Worm (Caenorhabditis elegans) whole organism, L4 larva: ENCODE data around the gene nspc-16.

Experiments used
- D1046.2 ChIP-seq: fragments of 200-800 bp; sonication (Bioruptor generic); IDR thresholded peaks from 2 replicates; pipeline ENCODE4 v1.3.6; 2022; ENCODE audit warnings: missing genetic modification characterization, missing compliant biosample characterization
- R02D3.7 ChIP-seq: fragments of 150-350 bp; sonication (generic microtip); optimal IDR thresholded peaks from 3 replicates; lab custom pipeline; 2014; ENCODE audit warnings: missing biosample characterization, missing genetic modification characterization
- Y105C5A.15 ChIP-seq: fragments of 200-800 bp; sonication (Bioruptor generic); IDR thresholded peaks from 2 replicates; pipeline ENCODE4 v1.3.6; 2022; ENCODE audit warnings: missing genetic modification characterization, missing compliant biosample characterization
- Y75B8A.6 ChIP-seq: fragments of 200-800 bp; sonication (Bioruptor generic); IDR thresholded peaks from 2 replicates; pipeline ENCODE4 v1.3.6; 2022; ENCODE audit warnings: missing genetic modification reagents, missing genetic modification characterization, missing compliant biosample characterization
- ZK337.2 ChIP-seq: fragments of 200-800 bp; sonication (Bioruptor generic); IDR thresholded peaks from 2 replicates; pipeline ENCODE4 v1.3.6; 2022; ENCODE audit warnings: missing genetic modification reagents, missing genetic modification characterization, missing compliant biosample characterization
- aly-2 ChIP-seq: sonication (generic microtip); optimal IDR thresholded peaks from 2 replicates; lab custom pipeline; 2018; ENCODE audit warnings: missing biosample characterization, missing genetic modification characterization
- attf-4 ChIP-seq: sonication (generic microtip); optimal IDR thresholded peaks from 3 replicates; lab custom pipeline; 2017; ENCODE audit warnings: missing biosample characterization, missing genetic modification characterization
- ceh-20 ChIP-seq: fragments of 200-800 bp; sonication (Bioruptor generic); IDR thresholded peaks from 2 replicates; pipeline ENCODE4 v1.3.6; 2022; ENCODE audit warnings: missing genetic modification reagents, missing genetic modification characterization, missing compliant biosample characterization
- ceh-32 ChIP-seq: sonication (generic microtip); optimal IDR thresholded peaks from 2 replicates; lab custom pipeline; 2016; ENCODE audit warnings: mild to moderate bottlenecking, missing genetic modification characterization, missing compliant biosample characterization; ENCODE audit not compliant: poor library complexity
- ceh-82 ChIP-seq: sonication (generic microtip); optimal IDR thresholded peaks from 2 replicates; lab custom pipeline; 2017; ENCODE audit warnings: missing biosample characterization, missing genetic modification characterization
- cey-2 ChIP-seq: sonication (generic microtip); optimal IDR thresholded peaks from 3 replicates; lab custom pipeline; 2017; ENCODE audit warnings: missing genetic modification characterization, mild to moderate bottlenecking, missing compliant biosample characterization, antibody characterized with exemption, borderline replicate concordance; ENCODE audit not compliant: insufficient read depth
- ctbp-1 ChIP-seq: fragments of 200-800 bp; sonication (Bioruptor generic); IDR thresholded peaks from 2 replicates; pipeline ENCODE4 v1.3.6; 2022; ENCODE audit warnings: missing genetic modification reagents, missing genetic modification characterization, missing compliant biosample characterization
- daf-12 ChIP-seq: fragments of 150-350 bp; optimal IDR thresholded peaks from 2 replicates; lab custom pipeline; 2014; ENCODE audit warnings: missing biosample characterization, missing genetic modification reagents, missing genetic modification characterization
- daf-8 ChIP-seq: fragments of 200-800 bp; sonication (Bioruptor generic); IDR thresholded peaks from 2 replicates; pipeline ENCODE4 v1.3.6; 2022; ENCODE audit warnings: missing genetic modification characterization, missing compliant biosample characterization
- dmd-8 ChIP-seq: fragments of 200-800 bp; sonication (Bioruptor generic); IDR thresholded peaks from 2 replicates; pipeline ENCODE4 v1.3.6; 2022; ENCODE audit warnings: missing genetic modification characterization, missing compliant biosample characterization
- dmd-9 ChIP-seq: fragments of 200-800 bp; sonication (Bioruptor generic); IDR thresholded peaks from 2 replicates; pipeline ENCODE4 v1.3.6; 2022; ENCODE audit warnings: missing genetic modification reagents, missing genetic modification characterization, missing compliant biosample characterization
- dpl-1 ChIP-seq: fragments of 150-350 bp; optimal IDR thresholded peaks from 2 replicates; lab custom pipeline; 2014; ENCODE audit warnings: missing biosample characterization, missing genetic modification reagents, missing genetic modification characterization
- dve-1 ChIP-seq: sonication (generic microtip); optimal IDR thresholded peaks from 2 replicates; lab custom pipeline; 2017; ENCODE audit warnings: antibody characterized with exemption, mild to moderate bottlenecking, missing genetic modification characterization, missing compliant biosample characterization; ENCODE audit not compliant: insufficient read depth
- egl-43 ChIP-seq: fragments of 200-800 bp; sonication (Bioruptor generic); IDR thresholded peaks from 2 replicates; pipeline ENCODE4 v1.3.6; 2022; ENCODE audit warnings: missing genetic modification reagents, missing genetic modification characterization, missing compliant biosample characterization
- fkh-10 ChIP-seq: fragments of 150-350 bp; optimal IDR thresholded peaks from 2 replicates; lab custom pipeline; 2014; ENCODE audit warnings: missing biosample characterization, missing genetic modification reagents, missing genetic modification characterization
- gei-8 ChIP-seq: fragments of 200-800 bp; sonication (Bioruptor generic); optimal IDR thresholded peaks from 2 replicates; lab custom pipeline; 2018; ENCODE audit warnings: mild to moderate bottlenecking, missing genetic modification characterization, missing compliant biosample characterization
- lin-13 ChIP-seq: fragments of 150-350 bp; optimal IDR thresholded peaks from 2 replicates; lab custom pipeline; 2014; ENCODE audit warnings: missing biosample characterization, missing genetic modification reagents, missing genetic modification characterization
- lin-15B ChIP-seq: fragments of 150-350 bp; sonication (generic microtip); optimal IDR thresholded peaks from 3 replicates; lab custom pipeline; 2014; ENCODE audit warnings: missing biosample characterization, missing genetic modification characterization
- lir-3 ChIP-seq: sonication (generic microtip); optimal IDR thresholded peaks from 2 replicates; lab custom pipeline; 2016; ENCODE audit warnings: mild to moderate bottlenecking, missing genetic modification characterization, missing compliant biosample characterization
- madf-5 ChIP-seq, 2 experiments: fragments of 200-800 bp; sonication (Bioruptor generic); IDR thresholded peaks; 2 replicates each; pipeline ENCODE4 v1.3.6; 2022; ENCODE audit warnings: missing compliant biosample characterization in 2 of 2, missing genetic modification characterization in 2 of 2
- mdl-1 ChIP-seq, 2 experiments: fragments of 150-350 bp in 1 of 2; sonication (generic microtip) in 1 of 2; optimal IDR thresholded peaks; 2 replicates each; lab custom pipeline; 2014 to 2017; ENCODE audit warnings: missing biosample characterization in 2 of 2, missing genetic modification characterization in 2 of 2
- mxl-3 ChIP-seq: fragments of 200-800 bp; sonication (Bioruptor generic); optimal IDR thresholded peaks from 2 replicates; lab custom pipeline; 2018; ENCODE audit warnings: mild to moderate bottlenecking, missing genetic modification characterization, missing compliant biosample characterization
- nhr-11 ChIP-seq: fragments of 150-350 bp; optimal IDR thresholded peaks from 2 replicates; lab custom pipeline; 2014; ENCODE audit warnings: missing biosample characterization, missing genetic modification characterization
- nhr-111 ChIP-seq: fragments of 200-800 bp; sonication (Bioruptor generic); optimal IDR thresholded peaks from 2 replicates; lab custom pipeline; 2018; ENCODE audit warnings: mild to moderate bottlenecking, missing genetic modification characterization, missing compliant biosample characterization
- nhr-28 ChIP-seq: fragments of 150-350 bp; optimal IDR thresholded peaks from 2 replicates; lab custom pipeline; 2014; ENCODE audit warnings: missing biosample characterization, missing genetic modification characterization
- nhr-41 ChIP-seq: fragments of 200-800 bp; sonication (Bioruptor generic); IDR thresholded peaks from 2 replicates; pipeline ENCODE4 v1.3.6; 2022; ENCODE audit warnings: missing genetic modification reagents, missing genetic modification characterization, missing compliant biosample characterization
- nhr-42 ChIP-seq: fragments of 200-800 bp; sonication (Bioruptor generic); IDR thresholded peaks from 2 replicates; pipeline ENCODE4 v1.3.6; 2022; ENCODE audit warnings: missing genetic modification characterization, missing compliant biosample characterization
- nhr-6 ChIP-seq: fragments of 150-350 bp; optimal IDR thresholded peaks from 2 replicates; lab custom pipeline; 2014; ENCODE audit warnings: missing biosample characterization, missing genetic modification characterization
- nhr-77 ChIP-seq: fragments of 150-350 bp; optimal IDR thresholded peaks from 2 replicates; lab custom pipeline; 2014; ENCODE audit warnings: missing biosample characterization, missing genetic modification characterization
- pha-4 ChIP-seq, 2 experiments: fragments of 150-350 bp in 1 of 2; fragments of 200-800 bp in 1 of 2; sonication (Bioruptor generic) in 1 of 2; IDR thresholded peaks in 1 of 2; optimal IDR thresholded peaks in 1 of 2; 2 replicates each; pipeline versions ENCODE4 v1.3.6 to Lab custom; 2014 to 2022; ENCODE audit warnings: missing genetic modification characterization in 2 of 2, missing genetic modification reagents in 2 of 2, missing biosample characterization in 1 of 2, missing compliant biosample characterization in 1 of 2
- pqm-1 ChIP-seq: sonication (generic microtip); optimal IDR thresholded peaks from 2 replicates; lab custom pipeline; 2017; ENCODE audit warnings: missing biosample characterization, missing genetic modification characterization
- rbr-2 ChIP-seq: sonication (generic microtip); optimal IDR thresholded peaks from 2 replicates; lab custom pipeline; 2016; ENCODE audit warnings: missing genotype, missing genetic modification characterization, missing compliant biosample characterization
- saeg-2 ChIP-seq: fragments of 200-800 bp; sonication (Bioruptor generic); IDR thresholded peaks from 2 replicates; pipeline ENCODE4 v1.3.6; 2022; ENCODE audit warnings: missing genetic modification reagents, missing genetic modification characterization, missing compliant biosample characterization
- sdz-12 ChIP-seq: fragments of 200-800 bp; sonication (Bioruptor generic); optimal IDR thresholded peaks from 2 replicates; lab custom pipeline; 2018; ENCODE audit warnings: mild to moderate bottlenecking, missing genetic modification characterization, missing compliant biosample characterization
- set-16 ChIP-seq: fragments of 200-800 bp; sonication (Bioruptor generic); IDR thresholded peaks from 2 replicates; pipeline ENCODE4 v1.3.6; 2022; ENCODE audit warnings: missing genetic modification reagents, missing genetic modification characterization, missing compliant biosample characterization
- skn-1 ChIP-seq: fragments of 150-350 bp; optimal IDR thresholded peaks from 2 replicates; lab custom pipeline; 2014; ENCODE audit warnings: missing biosample characterization, missing genetic modification characterization
- unc-130 ChIP-seq: sonication (generic microtip); optimal IDR thresholded peaks from 2 replicates; lab custom pipeline; 2016; ENCODE audit warnings: missing genetic modification reagents, missing genetic modification characterization, missing compliant biosample characterization
- unc-39 ChIP-seq: sonication (generic microtip); optimal IDR thresholded peaks from 2 replicates; lab custom pipeline; 2017; ENCODE audit warnings: missing biosample characterization, missing genetic modification characterization
- zfp-2 ChIP-seq: sonication (generic microtip); optimal IDR thresholded peaks from 2 replicates; lab custom pipeline; 2016; ENCODE audit warnings: mild to moderate bottlenecking, missing genetic modification characterization, missing compliant biosample characterization
- zip-11 ChIP-seq: fragments of 200-800 bp; sonication (Bioruptor generic); IDR thresholded peaks from 2 replicates; pipeline ENCODE4 v1.3.6; 2022; ENCODE audit warnings: missing genetic modification characterization, missing compliant biosample characterization
- ztf-7 ChIP-seq: fragments of 150-350 bp; optimal IDR thresholded peaks from 2 replicates; lab custom pipeline; 2014; ENCODE audit warnings: missing biosample characterization, missing genetic modification characterization

The nspc-16 gene

ce11 chrX:14559084-14559483 lies 35.7 kb downstream of the nspc-16 start:
- TF ChIP-seq lir-3 (tag; lab: Kevin White, UChicago): no peak
- TF ChIP-seq Y75B8A.6 (GFP tag; lab: Robert Waterston, UW): no peak

ce11 chrX:14559519-14560296 lies 36.3 kb downstream of the nspc-16 start:
- TF ChIP-seq nhr-11 (no peak), nhr-28 (tag; lab: Kevin White, UChicago) (no peak), ZK337.2 (GFP tag; lab: Robert Waterston, UW) (no peak), zfp-2 (tag; lab: Kevin White, UChicago) (no peak), lin-13 (GFP tag; lab: Kevin White, UChicago) (no peak), madf-5 (GFP tag; IDR thresholded peaks at IDR 0.05; lab: Robert Waterston, UW) (0 out of 4 replicates have a peak, but pooled peaks of 1 of the 2 experiments have one; percentile 26), sdz-12 (GFP tag; lab: Kevin White, UChicago) (no peak), dmd-9 (GFP tag; lab: Robert Waterston, UW) (no peak), attf-4 (peak; percentile 43), dmd-8 (GFP tag; lab: Robert Waterston, UW) (no peak), nhr-6 (no peak), pha-4 (GFP tag; IDR thresholded peaks at IDR 0.05; lab: Robert Waterston, UW) (no peak), pha-4 (tag; optimal IDR thresholded peaks at IDR 0.05; lab: Kevin White, UChicago) (peak; percentile 67), nhr-41 (GFP tag; lab: Robert Waterston, UW) (peak; percentile 17; the same call in 1 of the 2 replicates), rbr-2 (no peak), pqm-1 (tag; lab: Kevin White, UChicago) (no peak), ceh-20 (GFP tag; lab: Robert Waterston, UW) (no peak), egl-43 (no peak)

- peak; percentile 54 for TF ChIP-seq cey-2 (tag; lab: Kevin White, UChicago)
- peak; percentile 89 for TF ChIP-seq gei-8
- no peak for TF ChIP-seq daf-12
- TF ChIP-seq mxl-3: peak; percentile 69
- peak; percentile 49; the same call in 1 of the 2 replicates for TF ChIP-seq set-16 (GFP tag; lab: Robert Waterston, UW)
- no peak for TF ChIP-seq Y105C5A.15
- no peak for TF ChIP-seq lir-3 (tag; lab: Kevin White, UChicago)
- no peak for TF ChIP-seq ceh-82
- TF ChIP-seq aly-2: no peak
- peak; percentile 59 for TF ChIP-seq lin-13 (GFP tag; lab: Kevin White, UChicago)
- TF ChIP-seq dpl-1 (GFP tag; lab: Kevin White, UChicago): peak; percentile 61
- TF ChIP-seq pha-4 (GFP tag; IDR thresholded peaks at IDR 0.05; lab: Robert Waterston, UW): peak; percentile 94
- TF ChIP-seq pha-4 (tag; optimal IDR thresholded peaks at IDR 0.05; lab: Kevin White, UChicago): peak; percentile 58
- TF ChIP-seq ZK337.2 (GFP tag; lab: Robert Waterston, UW): no peak
- peak; percentile 65 for TF ChIP-seq ztf-7 (tag; lab: Kevin White, UChicago)
- peak; percentile 64 for TF ChIP-seq egl-43
- TF ChIP-seq skn-1 (tag; lab: Kevin White, UChicago): no peak
- no peak for TF ChIP-seq lin-15B (tag; lab: Kevin White, UChicago)
- no peak for TF ChIP-seq daf-8 (GFP tag; lab: Robert Waterston, UW)
- TF ChIP-seq unc-39 (tag; lab: Kevin White, UChicago): no peak
- peak; percentile 20; the same call in 1 of the 2 replicates for TF ChIP-seq nhr-42 (GFP tag; lab: Robert Waterston, UW)
- peak; percentile 98 for TF ChIP-seq dve-1
- no peak for TF ChIP-seq R02D3.7
- peak; percentile 78; the same call in 1 of the 2 replicates for TF ChIP-seq saeg-2 (GFP tag; lab: Robert Waterston, UW)
- no peak for TF ChIP-seq D1046.2 (GFP tag; lab: Robert Waterston, UW)
- TF ChIP-seq fkh-10: peak; percentile 14
- peak; percentile 92 to 97 for TF ChIP-seq mdl-1 (tag; optimal IDR thresholded peaks at IDR 0.05; lab: Kevin White, UChicago)
- TF ChIP-seq unc-130 (GFP tag; lab: Kevin White, UChicago): no peak
- TF ChIP-seq ceh-32 (tag; lab: Kevin White, UChicago): no peak
- no peak for TF ChIP-seq nhr-111 (GFP tag; lab: Kevin White, UChicago)
- TF ChIP-seq ctbp-1 (GFP tag; lab: Robert Waterston, UW): peak; percentile 90
- TF ChIP-seq nhr-77: peak; percentile 90
- TF ChIP-seq zip-11 (GFP tag; lab: Robert Waterston, UW): no peak
Measured at ce11 chrX:14560297-14560680, 36.9 kb downstream of the nspc-16 start.
